Fruit fly (Drosophila melanogaster) ovary, adult (tissue): ENCODE measurements around the gene 7B2.

Experiments used
- CG17801 ChIP-seq: fragments of 200-800 bp; optimal IDR thresholded peaks from 2 replicates; lab custom pipeline; 2019; ENCODE audit warnings: missing biosample characterization, mild to moderate bottlenecking, missing genetic modification characterization, moderate library complexity; ENCODE audit not compliant: partially characterized antibody

7B2 gene

dm6 chr3R:5369490-5370001, 7.0 kb upstream of the 7B2 start, which contains the start of the genes CG31542 and CG34277:
Gene CG31542 (plus strand): TSS chr3R:5369540.
Gene CG34277 (plus strand): TSS chr3R:5369540.
- no peak for TF ChIP-seq CG17801

dm6 chr3R:5371563-5371962, 5.0 kb upstream of the 7B2 start, which contains the start of gene Polr2F:
Gene Polr2F (plus strand): TSS chr3R:5371795.
- TF ChIP-seq CG17801, result peak; percentile 73

dm6 chr3R:5374720-5375119, 1.9 kb upstream of the 7B2 start, which contains the start of the genes hd and CG14667:
Gene hd (minus strand): TSS chr3R:5374962.
Gene CG14667 (plus strand): TSS chr3R:5375022.
- TF ChIP-seq CG17801, result no peak

- TF ChIP-seq CG17801, result no peak
Observed at dm6 chr3R:5385761-5386160, 9.2 kb downstream of the 7B2 start.

- TF ChIP-seq CG17801, result no peak
Observed at dm6 chr3R:5387564-5387963, 11.0 kb downstream of the 7B2 start, which contains the start of gene CG14668. Gene CG14668 (minus strand): TSS chr3R:5387664.

- TF ChIP-seq CG17801, result no peak
Observed at dm6 chr3R:5387996-5388395, 11.4 kb downstream of the 7B2 start.

- no peak for TF ChIP-seq CG17801
Observed at dm6 chr3R:5389034-5389433, 12.5 kb downstream of the 7B2 start.

dm6 chr3R:5389435-5389834, 12.9 kb downstream of the 7B2 start:
- TF ChIP-seq CG17801, result no peak

- TF ChIP-seq CG17801, result no peak
Observed at dm6 chr3R:5390095-5390663, 13.6 kb downstream of the 7B2 start.

- no peak for TF ChIP-seq CG17801
Observed at dm6 chr3R:5392033-5392432, 15.5 kb downstream of the 7B2 start.

dm6 chr3R:5392621-5393020, 16.0 kb downstream of the 7B2 start, which contains the start of gene kkv:
Gene kkv (minus strand): TSS chr3R:5392866.
- no peak for TF ChIP-seq CG17801

- TF ChIP-seq CG17801, result peak; percentile 39
Observed at dm6 chr3R:5393742-5394391, 17.3 kb downstream of the 7B2 start, which contains the start of gene CG1172. Gene CG1172 (plus strand): TSS chr3R:5393922.

- TF ChIP-seq CG17801, result no peak
Observed at dm6 chr3R:5395210-5395609, 18.6 kb downstream of the 7B2 start.

dm6 chr3R:5399096-5399495, 22.5 kb downstream of the 7B2 start, which contains the start of gene Or83a:
Gene Or83a (minus strand): TSS chr3R:5399196.
- TF ChIP-seq CG17801, result no peak

- no peak for TF ChIP-seq CG17801
Observed at dm6 chr3R:5403963-5404362, 27.4 kb downstream of the 7B2 start, which contains the start of gene CG2663. Gene CG2663 (minus strand): TSS chr3R:5404135.

- no peak for TF ChIP-seq CG17801
Observed at dm6 chr3R:5412306-5412705, 35.7 kb downstream of the 7B2 start, which contains the start of gene Orco. Gene Orco (minus strand): TSS chr3R:5412406.

- TF ChIP-seq CG17801, result no peak
Observed at dm6 chr3R:5412987-5413386, 36.4 kb downstream of the 7B2 start.
